Worm (Caenorhabditis elegans) whole organism, L4 larva: Measurements from ENCODE around the gene T12B3.3.

ENCODE experiments used
- D1046.2 ChIP-seq: fragments of 200-800 bp; sonication (Bioruptor generic); IDR thresholded peaks from 2 replicates; pipeline ENCODE4 v1.3.6; 2022; ENCODE audit warnings: missing genetic modification characterization, missing compliant biosample characterization
- F10B5.3 ChIP-seq: sonication (generic microtip); optimal IDR thresholded peaks from 2 replicates; lab custom pipeline; 2016; ENCODE audit warnings: mild to moderate bottlenecking, missing genetic modification characterization, missing compliant biosample characterization
- F44E2.7 ChIP-seq: fragments of 200-800 bp; sonication (Bioruptor generic); IDR thresholded peaks from 2 replicates; pipeline ENCODE4 v2.1.2; 2022; ENCODE audit warnings: missing genetic modification characterization, missing compliant biosample characterization
- Y105C5A.15 ChIP-seq: fragments of 200-800 bp; sonication (Bioruptor generic); IDR thresholded peaks from 2 replicates; pipeline ENCODE4 v1.3.6; 2022; ENCODE audit warnings: missing genetic modification characterization, missing compliant biosample characterization
- ZK546.5 ChIP-seq, 2 experiments: sonication (generic microtip); optimal IDR thresholded peaks; 2 replicates each; lab custom pipeline; 2017; ENCODE audit warnings: missing biosample characterization in 2 of 2, missing genetic modification characterization in 2 of 2
- aha-1 ChIP-seq: fragments of 150-350 bp; peaks from one replicate; lab custom pipeline; 2014; ENCODE audit warnings: missing biosample characterization, missing genetic modification characterization
- arid-1 ChIP-seq: fragments of 200-800 bp; sonication (Bioruptor generic); conservative IDR thresholded peaks from 2 replicates; pipeline ENCODE4 v1.3.6; 2022; ENCODE audit warnings: missing genetic modification reagents, missing genetic modification characterization, missing compliant biosample characterization
- attf-4 ChIP-seq: sonication (generic microtip); optimal IDR thresholded peaks from 3 replicates; lab custom pipeline; 2017; ENCODE audit warnings: missing biosample characterization, missing genetic modification characterization
- ceh-20 ChIP-seq: fragments of 200-800 bp; sonication (Bioruptor generic); IDR thresholded peaks from 2 replicates; pipeline ENCODE4 v1.3.6; 2022; ENCODE audit warnings: missing genetic modification reagents, missing genetic modification characterization, missing compliant biosample characterization
- ceh-28 ChIP-seq: fragments of 150-350 bp; optimal IDR thresholded peaks from 2 replicates; lab custom pipeline; 2014; ENCODE audit warnings: missing biosample characterization, missing genetic modification reagents, missing genetic modification characterization
- ceh-32 ChIP-seq: sonication (generic microtip); optimal IDR thresholded peaks from 2 replicates; lab custom pipeline; 2016; ENCODE audit warnings: mild to moderate bottlenecking, missing genetic modification characterization, missing compliant biosample characterization; ENCODE audit not compliant: poor library complexity
- ceh-44 ChIP-seq: fragments of 200-800 bp; sonication (Bioruptor generic); IDR thresholded peaks from 2 replicates; pipeline ENCODE4 v1.3.6; 2022; ENCODE audit warnings: missing genetic modification reagents, missing genetic modification characterization, missing compliant biosample characterization
- ceh-82 ChIP-seq: sonication (generic microtip); optimal IDR thresholded peaks from 2 replicates; lab custom pipeline; 2017; ENCODE audit warnings: missing biosample characterization, missing genetic modification characterization
- ctbp-1 ChIP-seq: fragments of 200-800 bp; sonication (Bioruptor generic); IDR thresholded peaks from 2 replicates; pipeline ENCODE4 v1.3.6; 2022; ENCODE audit warnings: missing genetic modification reagents, missing genetic modification characterization, missing compliant biosample characterization
- daf-19 ChIP-seq: fragments of 200-800 bp; sonication (Bioruptor generic); conservative IDR thresholded peaks from 2 replicates; pipeline ENCODE4 v1.3.6; 2022; ENCODE audit warnings: missing genetic modification characterization, missing compliant biosample characterization
- dmd-6 ChIP-seq: fragments of 200-800 bp; sonication (Bioruptor generic); IDR thresholded peaks from 2 replicates; pipeline ENCODE4 v1.3.6; 2022; ENCODE audit warnings: missing genetic modification reagents, missing genetic modification characterization, missing compliant biosample characterization
- dmd-9 ChIP-seq: fragments of 200-800 bp; sonication (Bioruptor generic); IDR thresholded peaks from 2 replicates; pipeline ENCODE4 v1.3.6; 2022; ENCODE audit warnings: missing genetic modification reagents, missing genetic modification characterization, missing compliant biosample characterization
- dpl-1 ChIP-seq: fragments of 150-350 bp; optimal IDR thresholded peaks from 2 replicates; lab custom pipeline; 2014; ENCODE audit warnings: missing biosample characterization, missing genetic modification reagents, missing genetic modification characterization
- dve-1 ChIP-seq: sonication (generic microtip); optimal IDR thresholded peaks from 2 replicates; lab custom pipeline; 2017; ENCODE audit warnings: antibody characterized with exemption, mild to moderate bottlenecking, missing genetic modification characterization, missing compliant biosample characterization; ENCODE audit not compliant: insufficient read depth
- fkh-10 ChIP-seq: fragments of 150-350 bp; optimal IDR thresholded peaks from 2 replicates; lab custom pipeline; 2014; ENCODE audit warnings: missing biosample characterization, missing genetic modification reagents, missing genetic modification characterization
- fos-1 ChIP-seq: fragments of 150-350 bp; optimal IDR thresholded peaks from 2 replicates; lab custom pipeline; 2014; ENCODE audit warnings: missing biosample characterization, missing genetic modification characterization
- hif-1 ChIP-seq, 2 experiments: sonication (generic microtip); optimal IDR thresholded peaks; 2 replicates each; lab custom pipeline; 2016 to 2017; ENCODE audit warnings: missing compliant biosample characterization in 2 of 2, missing genetic modification characterization in 2 of 2, missing genetic modification reagents in 2 of 2, missing genotype in 2 of 2, mild to moderate bottlenecking in 1 of 2
- hlh-11 ChIP-seq: fragments of 200-800 bp; sonication (Bioruptor generic); optimal IDR thresholded peaks from 2 replicates; lab custom pipeline; 2018; ENCODE audit warnings: mild to moderate bottlenecking, missing genetic modification characterization, missing compliant biosample characterization
- hlh-30 ChIP-seq: sonication (generic microtip); optimal IDR thresholded peaks from 2 replicates; lab custom pipeline; 2017; ENCODE audit warnings: antibody characterized with exemption, mild to moderate bottlenecking, missing genetic modification characterization, missing compliant biosample characterization; ENCODE audit not compliant: insufficient read depth
- hmg-1.1 ChIP-seq: fragments of 200-800 bp; sonication (Bioruptor generic); IDR thresholded peaks from 2 replicates; pipeline ENCODE4 v1.3.6; 2022; ENCODE audit warnings: missing genetic modification reagents, missing genetic modification characterization, missing compliant biosample characterization
- lim-7 ChIP-seq: fragments of 200-800 bp; sonication (Bioruptor generic); IDR thresholded peaks from 2 replicates; pipeline ENCODE4 v1.3.6; 2022; ENCODE audit warnings: missing genetic modification characterization, missing compliant biosample characterization
- lsy-2 ChIP-seq, 2 experiments: fragments of 150-350 bp in 1 of 2; sonication (generic microtip) in 1 of 2; optimal IDR thresholded peaks; 2 replicates each; lab custom pipeline; 2014 to 2017; ENCODE audit warnings: missing biosample characterization in 2 of 2, missing genetic modification characterization in 2 of 2
- madf-9 ChIP-seq: fragments of 200-800 bp; sonication (Bioruptor generic); conservative IDR thresholded peaks from 2 replicates; pipeline ENCODE4 v1.3.6; 2022; ENCODE audit warnings: missing genetic modification reagents, missing genetic modification characterization, missing compliant biosample characterization
- mdt-29 ChIP-seq: fragments of 200-800 bp; sonication (Bioruptor generic); IDR thresholded peaks from 2 replicates; pipeline ENCODE4 v1.3.6; 2022; ENCODE audit warnings: missing genetic modification reagents, missing genetic modification characterization, missing compliant biosample characterization
- mep-1 ChIP-seq: fragments of 150-350 bp; sonication (generic microtip); optimal IDR thresholded peaks from 3 replicates; lab custom pipeline; 2014; ENCODE audit warnings: missing biosample characterization, missing genetic modification characterization
- mes-2 ChIP-seq: sonication (generic microtip); optimal IDR thresholded peaks from 2 replicates; lab custom pipeline; 2016; ENCODE audit warnings: missing genotype, mild to moderate bottlenecking, missing genetic modification characterization, missing compliant biosample characterization; ENCODE audit not compliant: poor library complexity, severe bottlenecking
- mxl-2 ChIP-seq: fragments of 200-800 bp; sonication (Bioruptor generic); conservative IDR thresholded peaks from 2 replicates; pipeline ENCODE4 v1.3.6; 2022; ENCODE audit warnings: missing genetic modification reagents, missing genetic modification characterization, missing compliant biosample characterization
- mxl-3 ChIP-seq: fragments of 200-800 bp; sonication (Bioruptor generic); optimal IDR thresholded peaks from 2 replicates; lab custom pipeline; 2018; ENCODE audit warnings: mild to moderate bottlenecking, missing genetic modification characterization, missing compliant biosample characterization
- nhr-102 ChIP-seq: sonication (generic microtip); optimal IDR thresholded peaks from 2 replicates; lab custom pipeline; 2016; ENCODE audit warnings: mild to moderate bottlenecking, missing genetic modification characterization, moderate library complexity, missing compliant biosample characterization
- nhr-11 ChIP-seq: fragments of 150-350 bp; optimal IDR thresholded peaks from 2 replicates; lab custom pipeline; 2014; ENCODE audit warnings: missing biosample characterization, missing genetic modification characterization
- nhr-111 ChIP-seq: fragments of 200-800 bp; sonication (Bioruptor generic); optimal IDR thresholded peaks from 2 replicates; lab custom pipeline; 2018; ENCODE audit warnings: mild to moderate bottlenecking, missing genetic modification characterization, missing compliant biosample characterization
- nhr-25 ChIP-seq: sonication (generic microtip); optimal IDR thresholded peaks from 2 replicates; lab custom pipeline; 2017; ENCODE audit warnings: missing genetic modification characterization, mild to moderate bottlenecking, missing compliant biosample characterization, antibody characterized with exemption, moderate library complexity, borderline replicate concordance; ENCODE audit not compliant: insufficient read depth
- nhr-6 ChIP-seq: fragments of 150-350 bp; optimal IDR thresholded peaks from 2 replicates; lab custom pipeline; 2014; ENCODE audit warnings: missing biosample characterization, missing genetic modification characterization
- nhr-76 ChIP-seq: fragments of 150-350 bp; optimal IDR thresholded peaks from 2 replicates; lab custom pipeline; 2014; ENCODE audit warnings: missing biosample characterization, missing genetic modification characterization
- pha-4 ChIP-seq, 2 experiments: fragments of 150-350 bp in 1 of 2; fragments of 200-800 bp in 1 of 2; sonication (Bioruptor generic) in 1 of 2; IDR thresholded peaks in 1 of 2; optimal IDR thresholded peaks in 1 of 2; 2 replicates each; pipeline versions ENCODE4 v1.3.6 to Lab custom; 2014 to 2022; ENCODE audit warnings: missing genetic modification characterization in 2 of 2, missing genetic modification reagents in 2 of 2, missing biosample characterization in 1 of 2, missing compliant biosample characterization in 1 of 2
- pqm-1 ChIP-seq: sonication (generic microtip); optimal IDR thresholded peaks from 2 replicates; lab custom pipeline; 2017; ENCODE audit warnings: missing biosample characterization, missing genetic modification characterization
- rbr-2 ChIP-seq: sonication (generic microtip); optimal IDR thresholded peaks from 2 replicates; lab custom pipeline; 2016; ENCODE audit warnings: missing genotype, missing genetic modification characterization, missing compliant biosample characterization
- sdz-12 ChIP-seq: fragments of 200-800 bp; sonication (Bioruptor generic); optimal IDR thresholded peaks from 2 replicates; lab custom pipeline; 2018; ENCODE audit warnings: mild to moderate bottlenecking, missing genetic modification characterization, missing compliant biosample characterization
- snpc-1.2 ChIP-seq: fragments of 200-800 bp; sonication (Bioruptor generic); IDR thresholded peaks from 2 replicates; pipeline ENCODE4 v1.3.6; 2022; ENCODE audit warnings: missing genetic modification reagents, missing genetic modification characterization, missing compliant biosample characterization
- tag-97 ChIP-seq: fragments of 200-800 bp; sonication (Bioruptor generic); IDR thresholded peaks from 2 replicates; pipeline ENCODE4 v1.3.6; 2022; ENCODE audit warnings: missing genetic modification characterization, missing compliant biosample characterization
- unc-62 ChIP-seq, 3 experiments: fragments of 150-350 bp in 1 of 3; sonication (generic microtip); optimal IDR thresholded peaks in 2 of 3; peaks in 1 of 3; 1 replicate in 1 of 3; 2 replicates in 2 of 3; lab custom pipeline; 2014 to 2017; ENCODE audit warnings: missing biosample characterization in 3 of 3, missing genetic modification characterization in 3 of 3, missing genetic modification reagents in 3 of 3, missing genotype in 1 of 3
- zip-11 ChIP-seq: fragments of 200-800 bp; sonication (Bioruptor generic); IDR thresholded peaks from 2 replicates; pipeline ENCODE4 v1.3.6; 2022; ENCODE audit warnings: missing genetic modification characterization, missing compliant biosample characterization

Gene T12B3.3

DNA sequence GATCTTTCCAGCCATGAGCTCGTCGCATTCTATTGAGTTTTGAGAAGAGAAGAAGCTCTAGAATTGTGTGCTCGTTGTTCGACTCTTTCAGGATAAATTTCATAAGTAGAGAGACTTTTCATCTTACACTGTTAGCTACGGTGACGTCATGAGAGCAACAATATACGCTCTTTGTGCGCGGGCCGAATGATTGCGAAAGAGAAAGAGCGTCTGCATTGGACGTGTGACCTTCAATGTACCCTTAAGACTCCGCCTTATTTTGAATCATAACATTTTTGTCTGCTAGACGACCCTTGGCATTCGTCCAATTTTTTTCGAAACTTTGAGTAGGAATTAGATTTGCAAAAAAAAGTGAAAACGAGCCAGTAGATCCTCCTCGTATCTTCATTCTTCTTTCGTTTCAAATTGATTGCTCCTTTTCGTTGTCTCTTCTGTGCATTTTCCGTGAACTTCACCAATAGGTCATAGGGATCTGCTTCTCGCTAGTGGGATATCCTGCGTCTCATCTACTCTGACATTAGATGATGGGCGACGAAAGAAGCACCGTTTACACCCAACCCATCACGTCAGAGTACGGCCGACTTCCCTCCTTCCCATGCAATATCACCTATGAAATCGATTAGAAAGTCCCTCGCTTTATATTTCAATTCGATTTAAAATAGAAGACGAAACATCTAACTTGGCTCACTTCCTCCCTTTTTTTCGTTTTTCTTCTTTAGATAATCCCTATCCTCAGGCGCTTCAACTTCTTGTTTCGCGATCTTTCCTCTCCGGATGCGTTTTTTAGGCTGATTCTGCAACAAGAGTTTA is 16.8 kb downstream of the T12B3.3 start:
- TF ChIP-seq lsy-2 (tag; optimal IDR thresholded peaks at IDR 0.05; lab: Kevin White, UChicago) = peak in 1 of 2 experiments; percentile 72
- TF ChIP-seq sdz-12 (GFP tag; lab: Kevin White, UChicago) = no peak
- no peak for TF ChIP-seq nhr-111 (GFP tag; lab: Kevin White, UChicago)
- TF ChIP-seq hif-1 (tag; optimal IDR thresholded peaks at IDR 0.05; lab: Kevin White, UChicago) = peak in 1 of 2 experiments; percentile 58
- no peak for TF ChIP-seq pha-4 (GFP tag; IDR thresholded peaks at IDR 0.05; lab: Robert Waterston, UW)
- TF ChIP-seq pha-4 (tag; optimal IDR thresholded peaks at IDR 0.05; lab: Kevin White, UChicago) = peak; percentile 82
- TF ChIP-seq ctbp-1 (GFP tag; lab: Robert Waterston, UW) = peak; percentile 44; the same call in 1 of the 2 replicates
- peak; percentile 65 for TF ChIP-seq mep-1
- no peak for TF ChIP-seq F44E2.7 (GFP tag; lab: Robert Waterston, UW)
- TF ChIP-seq mdt-29 (GFP tag; lab: Robert Waterston, UW) = no peak
- TF ChIP-seq Y105C5A.15 (GFP tag; lab: Robert Waterston, UW) = no peak
- TF ChIP-seq ZK546.5 (tag; optimal IDR thresholded peaks at IDR 0.05; lab: Kevin White, UChicago) = no peak
- TF ChIP-seq dmd-9 = no peak
- TF ChIP-seq mxl-3 (GFP tag; lab: Kevin White, UChicago) = no peak
- no peak for TF ChIP-seq ceh-28 (tag; lab: Kevin White, UChicago)
- TF ChIP-seq zip-11 (GFP tag; lab: Robert Waterston, UW) = no peak
- peak; percentile 62 for TF ChIP-seq rbr-2
- TF ChIP-seq ceh-44 = no peak
- no peak for TF ChIP-seq snpc-1.2
- TF ChIP-seq fkh-10 (GFP tag; lab: Kevin White, UChicago) = peak; percentile 7
- no peak for TF ChIP-seq tag-97
- TF ChIP-seq lim-7 (GFP tag; lab: Robert Waterston, UW) = peak; percentile 56; the same call in 1 of the 2 replicates
- peak; percentile 45 for TF ChIP-seq aha-1 (tag; lab: Kevin White, UChicago)
- no peak for TF ChIP-seq D1046.2 (GFP tag; lab: Robert Waterston, UW)
- peak; percentile 73 for TF ChIP-seq hlh-30 (tag; lab: Kevin White, UChicago)
- peak; percentile 34 for TF ChIP-seq nhr-6
- TF ChIP-seq nhr-76 = no peak
- no peak for TF ChIP-seq F10B5.3 (tag; lab: Kevin White, UChicago)
- TF ChIP-seq arid-1 (GFP tag; lab: Robert Waterston, UW) = no peak
- peak; percentile 67 for TF ChIP-seq hlh-11 (tag; lab: Kevin White, UChicago)
- no peak for TF ChIP-seq mxl-2
- TF ChIP-seq nhr-102 (tag; lab: Kevin White, UChicago) = no peak
- peak; percentile 31 for TF ChIP-seq dmd-6 (GFP tag; lab: Robert Waterston, UW)
- no peak for TF ChIP-seq attf-4 (tag; lab: Kevin White, UChicago)
- peak; percentile 31 for TF ChIP-seq mes-2 (tag; lab: Kevin White, UChicago)
- TF ChIP-seq unc-62 (GFP tag; optimal IDR thresholded peaks at IDR 0.05 in 1 of 2; lab: Kevin White, UChicago) = peak in 1 of 2 experiments; percentile 97
- no peak for TF ChIP-seq unc-62 (tag; optimal IDR thresholded peaks at IDR 0.05; lab: Kevin White, UChicago)
- TF ChIP-seq madf-9 (GFP tag; lab: Robert Waterston, UW) = peak; percentile 47; the same call in 1 of the 2 replicates
- TF ChIP-seq nhr-25 (tag; lab: Kevin White, UChicago) = no peak
- no peak for TF ChIP-seq ceh-82 (tag; lab: Kevin White, UChicago)
- no peak for TF ChIP-seq fos-1
- TF ChIP-seq dve-1 (tag; lab: Kevin White, UChicago) = peak; percentile 12
- TF ChIP-seq hmg-1.1 = 0 out of 2 replicates have a peak, but pooled peaks have one; percentile 28
- TF ChIP-seq daf-19 (GFP tag; lab: Robert Waterston, UW) = no peak
- peak; percentile 5 for TF ChIP-seq dpl-1 (GFP tag; lab: Kevin White, UChicago)
- peak; percentile 31 for TF ChIP-seq nhr-11 (tag; lab: Kevin White, UChicago)
- no peak for TF ChIP-seq pqm-1 (tag; lab: Kevin White, UChicago)
- peak; percentile 45; the same call in 1 of the 2 replicates for TF ChIP-seq ceh-20
- no peak for TF ChIP-seq ceh-32 (tag; lab: Kevin White, UChicago)
